Worm (Caenorhabditis elegans): ENCODE measurements around the gene fkh-3.

fkh-3 gene

DNA sequence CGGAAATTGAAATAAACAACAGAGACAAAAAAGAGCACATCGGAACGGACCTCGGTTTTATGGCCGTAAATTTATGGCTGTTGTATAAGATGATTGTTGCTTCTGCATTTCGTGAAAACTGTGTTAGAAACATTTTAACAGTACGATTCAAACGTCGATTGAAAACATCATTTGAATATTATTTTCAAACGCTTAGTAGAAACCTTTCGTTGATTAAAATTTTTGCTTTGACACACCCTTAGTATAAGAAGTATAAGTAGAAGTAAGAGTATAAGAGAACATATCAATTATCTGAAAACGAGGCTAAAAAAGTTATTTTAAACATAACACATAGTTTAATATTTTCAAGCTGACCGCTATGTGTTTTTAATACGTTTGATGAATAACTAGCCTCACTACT lies 38.5 kb downstream of the fkh-3 start:
- TF ChIP-seq fkh-10 (GFP tag; optimal IDR thresholded peaks at IDR 0.05) (no peak), unc-62 (GFP tag; optimal IDR thresholded peaks at IDR 0.05 in 1 of 2) (peak in 1 of 2 experiments; percentile 94), unc-62 (tag; optimal IDR thresholded peaks at IDR 0.05) (no peak), nhr-102 (tag; optimal IDR thresholded peaks at IDR 0.05) (no peak)

DNA sequence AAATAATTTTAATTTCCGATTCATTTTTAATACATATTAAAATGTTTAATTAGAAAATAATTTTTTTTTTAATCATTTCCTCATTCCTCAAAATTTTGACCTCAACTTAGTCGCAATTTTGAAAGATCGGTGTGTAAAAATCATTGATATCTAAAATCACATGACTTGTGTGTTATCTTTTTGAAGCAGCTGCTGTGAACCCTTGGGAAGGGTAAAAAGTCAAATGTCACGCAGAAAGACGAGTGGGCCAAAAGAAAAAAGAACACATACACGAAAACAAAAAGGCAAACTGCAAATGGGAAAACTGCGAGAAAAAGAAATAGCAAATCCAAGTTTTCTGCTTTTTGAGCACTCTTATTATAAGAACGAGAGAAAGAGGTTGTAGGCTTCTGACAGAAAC lies 40.0 kb downstream of the fkh-3 start:
- TF ChIP-seq lin-13 (GFP tag; optimal IDR thresholded peaks at IDR 0.05): no peak
- peak in 1 of 2 experiments; percentile 42 for TF ChIP-seq hif-1 (tag; optimal IDR thresholded peaks at IDR 0.05)
- TF ChIP-seq ctbp-1 (GFP tag; IDR thresholded peaks at IDR 0.05): no peak
- TF ChIP-seq lsy-2 (tag; optimal IDR thresholded peaks at IDR 0.05): peak in 1 of 2 experiments; percentile 38
- no peak for TF ChIP-seq rbr-2 (tag; optimal IDR thresholded peaks at IDR 0.05)
- no peak for TF ChIP-seq unc-130 (GFP tag; optimal IDR thresholded peaks at IDR 0.05)
- peak; percentile 81 for TF ChIP-seq hlh-30 (tag; optimal IDR thresholded peaks at IDR 0.05; ENCODE audit: insufficient read depth)
- peak in 1 of 2 experiments; percentile 22 for TF ChIP-seq unc-62 (GFP tag; optimal IDR thresholded peaks at IDR 0.05 in 1 of 2)
- TF ChIP-seq unc-62 (tag; optimal IDR thresholded peaks at IDR 0.05): no peak
- TF ChIP-seq nhr-77 (tag; optimal IDR thresholded peaks at IDR 0.05): no peak
- TF ChIP-seq daf-16 (GFP tag; optimal IDR thresholded peaks at IDR 0.05): peak in 1 of 2 experiments; percentile 12
- TF ChIP-seq daf-16 (tag; optimal IDR thresholded peaks at IDR 0.05): no peak

- TF ChIP-seq hlh-30 (tag; optimal IDR thresholded peaks at IDR 0.05; ENCODE audit: insufficient read depth) (peak; percentile 0), zag-1 (tag; optimal IDR thresholded peaks at IDR 0.05) (no peak), aha-1 (tag) (peak; percentile 95), nhr-77 (tag; optimal IDR thresholded peaks at IDR 0.05) (no peak), ceh-20 (GFP tag; IDR thresholded peaks at IDR 0.05) (no peak), nhr-6 (tag; optimal IDR thresholded peaks at IDR 0.05) (no peak), dmd-8 (GFP tag; IDR thresholded peaks at IDR 0.05) (no peak), zip-2 (tag; optimal IDR thresholded peaks at IDR 0.05) (peak; percentile 95), unc-62 (GFP tag; optimal IDR thresholded peaks at IDR 0.05 in 1 of 2) (peak in 1 of 2 experiments; percentile 29), unc-62 (tag; optimal IDR thresholded peaks at IDR 0.05) (no peak), rbr-2 (tag; optimal IDR thresholded peaks at IDR 0.05) (no peak), nhr-25 (tag; optimal IDR thresholded peaks at IDR 0.05; ENCODE audit: borderline replicate concordance, insufficient read depth) (no peak)
Measured at ce11 chrX:13380988-13381742, 42.1 kb downstream of the fkh-3 start.

- no peak for TF ChIP-seq hif-1 (tag; optimal IDR thresholded peaks at IDR 0.05)
- no peak for TF ChIP-seq ceh-32 (tag; optimal IDR thresholded peaks at IDR 0.05; ENCODE audit: poor library complexity)
- TF ChIP-seq nhr-11 (tag; optimal IDR thresholded peaks at IDR 0.05): peak; percentile 9
- TF ChIP-seq aha-1 (tag): peak; percentile 4
Measured at ce11 chrX:13379072-13379471, 44.2 kb downstream of the fkh-3 start.

DNA sequence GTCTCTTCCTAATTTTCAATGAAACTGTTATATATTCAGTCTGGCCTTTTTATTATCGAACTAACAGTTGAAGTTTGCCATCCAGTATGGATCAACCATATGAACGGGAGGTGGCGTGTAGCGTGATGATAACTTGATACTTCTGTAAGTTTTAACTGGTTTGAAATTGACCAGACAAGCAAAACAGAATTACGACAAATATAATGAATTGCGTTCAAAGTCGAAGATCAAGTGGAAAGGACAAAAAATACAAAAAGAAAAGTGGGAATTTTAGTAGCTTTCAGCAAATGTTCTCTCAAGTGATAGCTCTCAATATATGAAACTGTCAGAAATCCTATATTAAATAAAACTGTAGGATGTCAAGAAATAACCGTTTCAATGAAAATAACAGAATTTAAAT lies 46.4 kb downstream of the fkh-3 start, which contains the start of the genes C49F8.14 and gem-1:
TSS of gene C49F8.14 (minus strand) at position 99 of the 400 bp plus-strand sequence.
TSS of gene gem-1 (minus strand) at position 142 of the 400 bp plus-strand sequence.
- peak in 1 of 2 experiments; percentile 97 for TF ChIP-seq unc-62 (GFP tag; optimal IDR thresholded peaks at IDR 0.05 in 1 of 2)
- no peak for TF ChIP-seq unc-62 (tag; optimal IDR thresholded peaks at IDR 0.05)
- TF ChIP-seq ceh-32 (tag; optimal IDR thresholded peaks at IDR 0.05; ENCODE audit: poor library complexity): no peak

- TF ChIP-seq dmd-8 (GFP tag; IDR thresholded peaks at IDR 0.05): 0 out of 2 replicates have a peak, but pooled peaks have one; percentile 29
- TF ChIP-seq saeg-2 (GFP tag; IDR thresholded peaks at IDR 0.05): no peak
- TF ChIP-seq zfp-2 (tag; optimal IDR thresholded peaks at IDR 0.05): no peak
- TF ChIP-seq aha-1 (tag): peak; percentile 87
- TF ChIP-seq D1046.2 (GFP tag; IDR thresholded peaks at IDR 0.05): 0 out of 2 replicates have a peak, but pooled peaks have one; percentile 37
- TF ChIP-seq ceh-20 (GFP tag; IDR thresholded peaks at IDR 0.05): 0 out of 2 replicates have a peak, but pooled peaks have one; percentile 18
- TF ChIP-seq php-3 (GFP tag; IDR thresholded peaks at IDR 0.05): no peak
- no peak for TF ChIP-seq ztf-11 (tag; optimal IDR thresholded peaks at IDR 0.05)
- TF ChIP-seq T20F7.1 (GFP tag; optimal IDR thresholded peaks at IDR 0.05): no peak
- peak; percentile 85 for TF ChIP-seq set-16 (GFP tag; IDR thresholded peaks at IDR 0.05)
- no peak for TF ChIP-seq gei-8 (GFP tag; optimal IDR thresholded peaks at IDR 0.05)
Measured at ce11 chrX:13376185-13376584, 47.1 kb downstream of the fkh-3 start.

Data from whole organism, L4 larva.